Fruit fly (Drosophila melanogaster) whole organism, wandering third instar larva: ENCODE data around the gene RpS14b.
A peak's percentile ranks its signal among the peaks of the same experiment; 100 is the strongest.

Experiments used
- Abd-B ChIP-seq: fragments of >200 bp; optimal IDR thresholded peaks from 2 replicates; lab custom pipeline; 2017; ENCODE audit warnings: missing biosample characterization, missing genetic modification characterization
- CG32264 ChIP-seq: fragments of 200-800 bp; sonication (Bioruptor generic); optimal IDR thresholded peaks from 2 replicates; lab custom pipeline; 2016; ENCODE audit warnings: missing biosample characterization, missing genetic modification characterization
- CG9705 ChIP-seq: fragments of 200-800 bp; sonication (Bioruptor generic); optimal IDR thresholded peaks from 2 replicates; lab custom pipeline; 2018; ENCODE audit warnings: missing biosample characterization, mild to moderate bottlenecking, missing genetic modification characterization
- CrebA ChIP-seq: fragments of 200-800 bp; sonication (Bioruptor generic); optimal IDR thresholded peaks from 2 replicates; lab custom pipeline; 2016; ENCODE audit warnings: missing biosample characterization, mild to moderate bottlenecking, missing genetic modification characterization, borderline replicate concordance
- Dfd ChIP-seq: fragments of >200 bp; optimal IDR thresholded peaks from 2 replicates; lab custom pipeline; 2017; ENCODE audit warnings: missing biosample characterization, missing genetic modification characterization
- Dif ChIP-seq: fragments of 200-275, 200-300 bp; sonication (Bioruptor generic); optimal IDR thresholded peaks from 2 replicates; lab custom pipeline; 2018; ENCODE audit warnings: missing biosample characterization, missing genetic modification characterization; ENCODE audit not compliant: partially characterized antibody
- GATAd ChIP-seq: sonication (Bioruptor generic); optimal IDR thresholded peaks from 2 replicates; lab custom pipeline; 2016; ENCODE audit warnings: missing biosample characterization, missing genetic modification characterization
- HLH106 ChIP-seq: fragments of 200-800 bp; optimal IDR thresholded peaks from 3 replicates; lab custom pipeline; 2019; ENCODE audit warnings: missing biosample characterization, mild to moderate bottlenecking, missing genetic modification characterization, moderate library complexity
- Hnf4 ChIP-seq: fragments of 200-800 bp; sonication (Bioruptor generic); optimal IDR thresholded peaks from 2 replicates; lab custom pipeline; 2016; ENCODE audit warnings: missing biosample characterization, mild to moderate bottlenecking, missing genetic modification characterization
- Hr78 ChIP-seq: fragments of >200 bp; optimal IDR thresholded peaks from 2 replicates; lab custom pipeline; 2017; ENCODE audit warnings: missing biosample characterization, missing genetic modification characterization
- Hr83 ChIP-seq: fragments of 200-300 bp; sonication (Bioruptor generic); optimal IDR thresholded peaks from 2 replicates; lab custom pipeline; 2016; ENCODE audit warnings: missing biosample characterization, mild to moderate bottlenecking, missing genetic modification characterization, moderate library complexity; ENCODE audit not compliant: poor library complexity, severe bottlenecking
- Jra ChIP-seq: sonication (Bioruptor generic); optimal IDR thresholded peaks from 2 replicates; lab custom pipeline; 2016; ENCODE audit warnings: missing biosample characterization, missing genetic modification characterization
- Mio ChIP-seq: sonication (Bioruptor generic); optimal IDR thresholded peaks from 2 replicates; lab custom pipeline; 2016; ENCODE audit warnings: missing biosample characterization, missing genetic modification characterization
- Myc ChIP-seq: fragments of >200 bp; optimal IDR thresholded peaks from 2 replicates; lab custom pipeline; 2017
- N ChIP-seq: fragments of >200 bp; optimal IDR thresholded peaks from 2 replicates; lab custom pipeline; 2018; ENCODE audit warnings: missing biosample characterization, missing external identifiers, missing genetic modification characterization
- OdsH ChIP-seq: fragments of 200-800 bp; sonication (Bioruptor generic); optimal IDR thresholded peaks from 2 replicates; lab custom pipeline; 2016; ENCODE audit warnings: missing biosample characterization, mild to moderate bottlenecking, missing genetic modification characterization
- Rel ChIP-seq, 2 experiments: fragments of 200-800 bp; sonication (Bioruptor generic) in 1 of 2; optimal IDR thresholded peaks; 2 replicates in 1 of 2; 3 replicates in 1 of 2; lab custom pipeline; 2016 to 2019; ENCODE audit warnings: mild to moderate bottlenecking in 2 of 2, missing biosample characterization in 2 of 2, missing genetic modification characterization in 2 of 2, moderate library complexity in 1 of 2
- Sp1 ChIP-seq: fragments of 200-800 bp; sonication (Bioruptor generic); optimal IDR thresholded peaks from 3 replicates; lab custom pipeline; 2019; ENCODE audit warnings: missing biosample characterization, mild to moderate bottlenecking, missing genetic modification characterization, moderate library complexity
- Vsx2 ChIP-seq: fragments of 200-300, 225-300 bp; sonication (Bioruptor generic); optimal IDR thresholded peaks from 2 replicates; lab custom pipeline; 2018; ENCODE audit warnings: missing biosample characterization, missing genetic modification characterization; ENCODE audit not compliant: partially characterized antibody
- br ChIP-seq: fragments of 200-800 bp; sonication (Bioruptor generic); optimal IDR thresholded peaks from 2 replicates; lab custom pipeline; 2016; ENCODE audit warnings: missing biosample characterization, missing genetic modification characterization
- brk ChIP-seq: fragments of 200-800 bp; sonication (Bioruptor generic); optimal IDR thresholded peaks from 2 replicates; lab custom pipeline; 2016; ENCODE audit warnings: missing biosample characterization, mild to moderate bottlenecking, missing genetic modification characterization
- dl ChIP-seq, 2 experiments: fragments of 175-275, 200-275 bp in 1 of 2; fragments of 200-275 bp in 1 of 2; sonication (Bioruptor generic); optimal IDR thresholded peaks; lab custom pipeline; 2018; ENCODE audit warnings: mild to moderate bottlenecking in 2 of 2, missing biosample characterization in 2 of 2, missing genetic modification characterization in 2 of 2, moderate library complexity in 2 of 2; ENCODE audit not compliant: partially characterized antibody in 2 of 2, insufficient read depth in 1 of 2
- dmrt93B ChIP-seq: fragments of 200-800 bp; sonication (Bioruptor generic); optimal IDR thresholded peaks from 2 replicates; lab custom pipeline; 2018; ENCODE audit warnings: missing biosample characterization, mild to moderate bottlenecking, missing genetic modification characterization
- dsf ChIP-seq: sonication (Bioruptor generic); optimal IDR thresholded peaks from 2 replicates; lab custom pipeline; 2016; ENCODE audit warnings: missing biosample characterization, missing genetic modification characterization, borderline replicate concordance
- ey ChIP-seq: fragments of 200-800 bp; sonication (Bioruptor generic); optimal IDR thresholded peaks from 2 replicates; lab custom pipeline; 2016; ENCODE audit warnings: missing biosample characterization, missing genetic modification characterization
- foxo ChIP-seq, 2 experiments: fragments of 200-800 bp; sonication (Bioruptor generic); optimal IDR thresholded peaks; 2 replicates in 1 of 2; 3 replicates in 1 of 2; lab custom pipeline; 2016 to 2017; ENCODE audit warnings: missing biosample characterization in 2 of 2, missing genetic modification characterization in 2 of 2
- fru ChIP-seq: fragments of 200-800 bp; sonication (Bioruptor generic); optimal IDR thresholded peaks from 3 replicates; lab custom pipeline; 2016; ENCODE audit warnings: missing biosample characterization, mild to moderate bottlenecking, missing genetic modification characterization
- h ChIP-seq: fragments of 200-800 bp; sonication (Bioruptor generic); optimal IDR thresholded peaks from 3 replicates; lab custom pipeline; 2016; ENCODE audit warnings: missing biosample characterization, mild to moderate bottlenecking, missing genetic modification characterization
- jim ChIP-seq: fragments of 175-275, 200-325 bp; sonication (Bioruptor generic); optimal IDR thresholded peaks from 2 replicates; lab custom pipeline; 2016; ENCODE audit warnings: missing biosample characterization, mild to moderate bottlenecking, missing genetic modification characterization
- lola ChIP-seq: fragments of >200 bp; optimal IDR thresholded peaks from 2 replicates; lab custom pipeline; 2017; ENCODE audit warnings: missing biosample characterization, missing genetic modification characterization
- pan ChIP-seq: fragments of >200 bp; optimal IDR thresholded peaks from 2 replicates; lab custom pipeline; 2017
- psq ChIP-seq: fragments of 200-800 bp; sonication (Bioruptor generic); optimal IDR thresholded peaks from 3 replicates; lab custom pipeline; 2017; ENCODE audit warnings: missing biosample characterization, mild to moderate bottlenecking, missing genetic modification characterization, moderate library complexity
- rgr ChIP-seq: fragments of 200-800 bp; sonication (Bioruptor generic); optimal IDR thresholded peaks from 3 replicates; lab custom pipeline; 2016; ENCODE audit warnings: missing biosample characterization, mild to moderate bottlenecking, missing genetic modification characterization
- sage ChIP-seq: fragments of 200-800 bp; sonication (Bioruptor generic); optimal IDR thresholded peaks from 2 replicates; lab custom pipeline; 2016; ENCODE audit warnings: missing biosample characterization, mild to moderate bottlenecking, missing genetic modification characterization
- sv ChIP-seq: fragments of 200-800 bp; sonication (Bioruptor generic); optimal IDR thresholded peaks from 3 replicates; lab custom pipeline; 2016; ENCODE audit warnings: missing biosample characterization, missing genetic modification characterization
- tai ChIP-seq: sonication (Bioruptor generic); optimal IDR thresholded peaks from 2 replicates; lab custom pipeline; 2016; ENCODE audit warnings: missing biosample characterization, missing genetic modification characterization
- usp ChIP-seq: fragments of >200 bp; optimal IDR thresholded peaks from 2 replicates; lab custom pipeline; 2017; ENCODE audit warnings: missing biosample characterization, missing genetic modification characterization
- woc ChIP-seq: sonication (Bioruptor generic); optimal IDR thresholded peaks from 2 replicates; lab custom pipeline; 2016; ENCODE audit warnings: missing biosample characterization, mild to moderate bottlenecking, missing genetic modification characterization

Gene RpS14b

DNA sequence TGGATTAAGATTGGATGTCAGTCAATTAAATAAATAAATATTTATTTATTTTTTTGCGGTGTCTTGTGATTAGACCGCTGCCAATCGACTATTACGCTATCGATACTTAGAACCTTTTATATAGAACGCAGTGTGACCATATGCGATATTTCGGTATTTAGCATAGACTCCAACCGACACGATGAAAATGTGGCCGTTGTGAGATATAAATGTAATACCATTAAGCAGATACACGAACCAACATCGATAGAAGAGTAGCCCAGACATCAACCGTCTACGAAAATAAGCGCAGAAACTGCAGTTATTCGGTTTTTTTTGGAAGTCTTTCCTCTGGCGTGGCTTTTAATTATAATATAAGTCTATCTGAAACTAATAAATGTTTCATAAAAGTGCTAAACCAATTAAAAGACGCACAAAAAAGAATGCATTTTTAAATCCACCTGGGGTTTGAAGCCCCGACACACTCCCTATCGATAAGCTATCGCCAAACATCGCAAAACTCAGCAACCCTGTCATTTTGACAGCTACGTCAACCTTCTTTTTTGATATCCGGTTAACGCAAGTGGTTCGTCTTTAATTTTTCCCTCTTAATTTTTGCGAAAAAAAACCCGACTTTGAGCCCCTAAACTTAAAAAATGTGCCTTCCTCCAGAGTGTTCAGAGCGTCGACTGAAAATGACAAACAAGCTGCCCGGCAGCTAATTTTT, 1.3 kb upstream of the RpS14b start, which contains the start of the genes Dhdds and RpS14a:
Gene Dhdds, minus strand, starts transcription at position 142 of the 706 bp plus-strand sequence.
Gene RpS14a, plus strand, starts transcription at position 533 of the 706 bp plus-strand sequence.
- TF ChIP-seq Dif (GFP tag; lab: Kevin White, UChicago) (no peak), ey (GFP tag; lab: Kevin White, UChicago) (no peak), pan (lab: Kevin White, UChicago) (no peak), N (GFP tag; lab: Kevin White, UChicago) (no peak), Hr78 (GFP tag; lab: Kevin White, UChicago) (no peak), Mio (GFP tag; lab: Kevin White, UChicago) (no peak), usp (GFP tag; lab: Kevin White, UChicago) (no peak), dl (GFP tag; optimal IDR thresholded peaks at IDR 0.05; lab: Kevin White, UChicago; ENCODE audit: insufficient read depth in 1 of 2, partially characterized antibody in 2 of 2) (no peak), woc (peak; percentile 4), br (peak; percentile 48), Jra (GFP tag; lab: Kevin White, UChicago) (no peak), fru (GFP tag; lab: Kevin White, UChicago) (peak; percentile 42), psq (peak; percentile 37), sage (peak; percentile 12), dsf (GFP tag; lab: Kevin White, UChicago) (no peak), dmrt93B (peak; percentile 81), h (GFP tag; lab: Kevin White, UChicago) (peak; percentile 46), foxo (GFP tag; optimal IDR thresholded peaks at IDR 0.05; lab: Kevin White, UChicago) (peak in 1 of 2 experiments; percentile 34), Dfd (GFP tag; lab: Kevin White, UChicago) (no peak), Sp1 (GFP tag; lab: Kevin White, UChicago) (peak; percentile 66), lola (GFP tag; lab: Kevin White, UChicago) (no peak), jim (no peak), GATAd (GFP tag; lab: Kevin White, UChicago) (no peak), Vsx2 (GFP tag; lab: Kevin White, UChicago) (no peak), Abd-B (GFP tag; lab: Kevin White, UChicago) (no peak), sv (GFP tag; lab: Kevin White, UChicago) (peak; percentile 39), CG32264 (GFP tag; lab: Kevin White, UChicago) (no peak), CG9705 (GFP tag; lab: Kevin White, UChicago) (peak; percentile 50), Hnf4 (peak; percentile 10), Hr83 (GFP tag; lab: Kevin White, UChicago) (peak; percentile 44), CrebA (no peak), brk (peak; percentile 65), OdsH (peak; percentile 39), HLH106 (peak; percentile 38), rgr (peak; percentile 69), Rel (GFP tag; optimal IDR thresholded peaks at IDR 0.05; lab: Kevin White, UChicago) (no peak), Rel (tag; optimal IDR thresholded peaks at IDR 0.05; lab: Kevin White, UChicago) (peak; percentile 0), Myc (peak; percentile 60), tai (GFP tag; lab: Kevin White, UChicago) (no peak)
- TF ChIP-seq, all 38 proteins: peak for 19

DNA sequence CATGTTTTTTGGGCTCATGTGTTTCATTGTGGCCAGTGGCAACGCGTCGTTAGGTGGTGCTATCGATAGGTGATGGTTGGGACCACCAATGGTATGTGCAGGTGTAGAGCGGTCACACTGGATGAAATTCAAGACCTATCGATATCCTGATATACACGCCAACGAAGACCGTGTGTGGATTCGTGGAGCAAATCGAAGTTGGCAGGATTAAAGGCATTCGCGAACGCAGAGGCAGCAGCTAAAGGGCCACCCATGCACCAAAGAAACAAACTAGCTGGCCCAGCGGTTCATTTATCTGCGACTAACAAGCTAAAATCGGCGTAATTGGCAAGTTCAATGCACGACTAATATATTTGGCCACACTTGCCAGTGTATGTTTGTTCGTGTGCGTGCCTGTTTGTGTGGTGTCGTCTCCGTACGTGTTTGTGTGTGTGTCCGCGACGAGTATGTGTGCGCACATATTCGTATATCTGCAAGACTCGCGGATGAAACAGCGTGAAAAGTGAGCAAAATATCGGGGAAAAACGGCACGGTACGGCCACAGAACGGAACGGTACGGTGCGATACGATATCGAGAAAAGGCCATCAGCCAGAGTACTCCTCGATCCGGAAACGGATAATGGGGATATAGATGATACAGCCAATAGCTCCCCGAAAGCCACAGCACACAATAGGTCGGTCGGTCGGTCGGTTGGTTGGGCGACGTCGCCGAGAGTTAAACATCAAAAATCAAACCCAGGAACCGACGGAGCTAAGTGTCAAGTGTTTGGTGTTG, 1.3 kb downstream of the RpS14b start, which contains the start of gene Ubr3:
Gene Ubr3, plus strand, starts transcription at position 99 of the 775 bp plus-strand sequence.
- TF ChIP-seq Jra (GFP tag; lab: Kevin White, UChicago) (peak; percentile 54), GATAd (GFP tag; lab: Kevin White, UChicago) (no peak), Myc (no peak), br (no peak), Sp1 (GFP tag; lab: Kevin White, UChicago) (peak; percentile 10), CG9705 (GFP tag; lab: Kevin White, UChicago) (no peak), ey (GFP tag; lab: Kevin White, UChicago) (no peak), pan (lab: Kevin White, UChicago) (no peak), jim (no peak), Hr78 (GFP tag; lab: Kevin White, UChicago) (no peak), CrebA (no peak), OdsH (peak; percentile 9), Mio (GFP tag; lab: Kevin White, UChicago) (no peak), psq (peak; percentile 27), foxo (GFP tag; optimal IDR thresholded peaks at IDR 0.05; lab: Kevin White, UChicago) (peak in 1 of 2 experiments; percentile 42), Abd-B (GFP tag; lab: Kevin White, UChicago) (peak; percentile 11), HLH106 (no peak), fru (GFP tag; lab: Kevin White, UChicago) (peak; percentile 27), Dif (GFP tag; lab: Kevin White, UChicago) (no peak), tai (GFP tag; lab: Kevin White, UChicago) (no peak), Hr83 (GFP tag; lab: Kevin White, UChicago) (no peak), Rel (GFP tag; optimal IDR thresholded peaks at IDR 0.05; lab: Kevin White, UChicago) (no peak), Rel (tag; optimal IDR thresholded peaks at IDR 0.05; lab: Kevin White, UChicago) (peak; percentile 91), dmrt93B (no peak), sv (GFP tag; lab: Kevin White, UChicago) (no peak), dsf (GFP tag; lab: Kevin White, UChicago) (no peak), woc (no peak), brk (no peak), CG32264 (GFP tag; lab: Kevin White, UChicago) (no peak), Hnf4 (no peak), N (GFP tag; lab: Kevin White, UChicago) (peak; percentile 7), h (GFP tag; lab: Kevin White, UChicago) (peak; percentile 59), rgr (peak; percentile 1)
